Worm (Caenorhabditis elegans) whole organism, early embryonic: ENCODE data around the gene Y69E1A.3.
"Not testable (repeated sequence)": the region's sequence is repeated elsewhere in the genome, so short reads cannot be mapped to it uniquely, and the experiment has no call there.

Experiments used
- B0310.2 ChIP-seq: sonication (generic microtip); optimal IDR thresholded peaks from 2 replicates; lab custom pipeline; 2016; ENCODE audit warnings: mild to moderate bottlenecking, missing genetic modification characterization, missing compliant biosample characterization
- F13C5.2 ChIP-seq: sonication (generic microtip); optimal IDR thresholded peaks from 2 replicates; lab custom pipeline; 2017; ENCODE audit warnings: mild to moderate bottlenecking, missing genetic modification characterization, inconsistent platforms, missing compliant biosample characterization
- aly-1 ChIP-seq: sonication (generic microtip); optimal IDR thresholded peaks from 2 replicates; lab custom pipeline; 2016; ENCODE audit warnings: missing genetic modification characterization, missing compliant biosample characterization
- ama-1 ChIP-seq: fragments of 150-350 bp; optimal IDR thresholded peaks from 2 replicates; lab custom pipeline; 2014
- ceh-13 ChIP-seq: fragments of 200-800 bp; sonication (Bioruptor generic); optimal IDR thresholded peaks from 2 replicates; lab custom pipeline; 2018; ENCODE audit warnings: mild to moderate bottlenecking, missing genetic modification characterization, missing compliant biosample characterization
- ceh-36 ChIP-seq: sonication (generic microtip); optimal IDR thresholded peaks from 2 replicates; lab custom pipeline; 2016; ENCODE audit warnings: missing genetic modification characterization, inconsistent platforms, missing compliant biosample characterization
- ets-7 ChIP-seq: sonication (generic microtip); optimal IDR thresholded peaks from 2 replicates; lab custom pipeline; 2016; ENCODE audit warnings: missing genotype, missing genetic modification characterization, missing compliant biosample characterization
- flt-1 ChIP-seq: fragments of 200-800 bp; sonication (Bioruptor generic); IDR thresholded peaks from 2 replicates; pipeline ENCODE4 v1.3.6; 2022; ENCODE audit warnings: missing genetic modification characterization, missing compliant biosample characterization
- hmbx-1 ChIP-seq: sonication (generic microtip); optimal IDR thresholded peaks from 2 replicates; lab custom pipeline; 2016; ENCODE audit warnings: mild to moderate bottlenecking, missing genetic modification characterization, missing compliant biosample characterization
- hmg-4 ChIP-seq: fragments of 200-800 bp; sonication (Bioruptor generic); optimal IDR thresholded peaks from 2 replicates; lab custom pipeline; 2018; ENCODE audit warnings: mild to moderate bottlenecking, missing genetic modification characterization, missing compliant biosample characterization
- hnd-1 ChIP-seq: sonication (generic microtip); optimal IDR thresholded peaks from 2 replicates; lab custom pipeline; 2016; ENCODE audit warnings: missing genetic modification characterization, missing compliant biosample characterization
- pes-1 ChIP-seq: fragments of 200-800 bp; sonication (Bioruptor generic); IDR thresholded peaks from 2 replicates; pipeline ENCODE4 v1.3.6; 2022; ENCODE audit warnings: missing genetic modification reagents, missing genetic modification characterization, missing compliant biosample characterization
- scrt-1 ChIP-seq: fragments of 200-800 bp; sonication (Bioruptor generic); IDR thresholded peaks from 2 replicates; pipeline ENCODE4 v1.3.6; 2022; ENCODE audit warnings: missing genetic modification characterization, missing compliant biosample characterization
- sea-1 ChIP-seq: fragments of 200-800 bp; sonication (Bioruptor generic); conservative IDR thresholded peaks from 2 replicates; pipeline ENCODE4 v1.3.6; 2022; ENCODE audit warnings: missing genetic modification characterization, missing compliant biosample characterization
- tbx-11 ChIP-seq: fragments of 200-800 bp; sonication (Bioruptor generic); IDR thresholded peaks from 2 replicates; pipeline ENCODE4 v1.3.6; 2022; ENCODE audit warnings: missing genetic modification characterization, missing compliant biosample characterization
- tbx-37 ChIP-seq: fragments of 200-800 bp; sonication (Bioruptor generic); conservative IDR thresholded peaks from 2 replicates; pipeline ENCODE4 v1.3.6; 2022; ENCODE audit warnings: missing genetic modification reagents, missing genetic modification characterization, missing compliant biosample characterization
- tra-4 ChIP-seq: sonication (generic microtip); optimal IDR thresholded peaks from 2 replicates; lab custom pipeline; 2017; ENCODE audit warnings: missing genetic modification characterization, missing compliant biosample characterization

The Y69E1A.3 gene

ce11 chrIV:10980628-10981027 is 28.5 kb downstream of the Y69E1A.3 start:
- TF ChIP-seq sea-1 (GFP tag; lab: Robert Waterston, UW): no peak

- TF ChIP-seq hnd-1 (tag; lab: Kevin White, UChicago): no peak
- no peak for TF ChIP-seq F13C5.2 (tag; lab: Kevin White, UChicago)
- no peak for TF ChIP-seq pes-1 (GFP tag; lab: Robert Waterston, UW)
- TF ChIP-seq ceh-13 (GFP tag; lab: Kevin White, UChicago): no peak
- no peak for TF ChIP-seq B0310.2 (tag; lab: Kevin White, UChicago)
- no peak for TF ChIP-seq aly-1 (tag; lab: Kevin White, UChicago)
- no peak for TF ChIP-seq tbx-37 (GFP tag; lab: Robert Waterston, UW)
- TF ChIP-seq sea-1 (GFP tag; lab: Robert Waterston, UW): no peak
- no peak for TF ChIP-seq scrt-1 (GFP tag; lab: Robert Waterston, UW)
- TF ChIP-seq ets-7 (tag; lab: Kevin White, UChicago): no peak
- no peak for TF ChIP-seq flt-1
Observed at ce11 chrIV:10981761-10982160, 29.7 kb downstream of the Y69E1A.3 start, which contains the start of gene Y43E12A.2. Gene Y43E12A.2 (plus strand): TSS chrIV:10982061.

ce11 chrIV:10985568-10986035 is 33.5 kb downstream of the Y69E1A.3 start, which contains the start of gene cyb-2.1:
Gene cyb-2.1 (plus strand): TSS chrIV:10985985.
- TF ChIP-seq ceh-36 (no peak), ets-7 (tag; lab: Kevin White, UChicago) (no peak), tbx-37 (GFP tag; lab: Robert Waterston, UW) (no peak), scrt-1 (GFP tag; lab: Robert Waterston, UW) (no peak), B0310.2 (tag; lab: Kevin White, UChicago) (no peak), tra-4 (tag; lab: Kevin White, UChicago) (no peak), aly-1 (tag; lab: Kevin White, UChicago) (no peak), sea-1 (GFP tag; lab: Robert Waterston, UW) (no peak), F13C5.2 (tag; lab: Kevin White, UChicago) (no peak), flt-1 (no peak), hmbx-1 (tag; lab: Kevin White, UChicago) (no peak), ama-1 (no peak), ceh-13 (GFP tag; lab: Kevin White, UChicago) (no peak), hnd-1 (tag; lab: Kevin White, UChicago) (no peak), pes-1 (GFP tag; lab: Robert Waterston, UW) (no peak), tbx-11 (no peak), hmg-4 (GFP tag; lab: Kevin White, UChicago) (no peak)

- TF ChIP-seq hmbx-1 (tag; lab: Kevin White, UChicago); B0310.2 (tag; lab: Kevin White, UChicago); scrt-1 (GFP tag; lab: Robert Waterston, UW): not testable (repeated sequence)
Observed at ce11 chrIV:10987342-10987945, 35.3 kb downstream of the Y69E1A.3 start, which contains the start of gene Y43E12A.3. Gene Y43E12A.3 (plus strand): TSS chrIV:10987895.

ce11 chrIV:10990699-10991098 is 38.6 kb downstream of the Y69E1A.3 start, which contains the start of gene F13H10.5:
Gene F13H10.5 (plus strand): TSS chrIV:10990999.
- no peak for TF ChIP-seq tbx-37 (GFP tag; lab: Robert Waterston, UW)
- TF ChIP-seq pes-1 (GFP tag; lab: Robert Waterston, UW): no peak
- TF ChIP-seq scrt-1 (GFP tag; lab: Robert Waterston, UW): no peak
- no peak for TF ChIP-seq F13C5.2 (tag; lab: Kevin White, UChicago)
- TF ChIP-seq hmg-4 (GFP tag; lab: Kevin White, UChicago): no peak

ce11 chrIV:11001614-11002013 is 49.5 kb downstream of the Y69E1A.3 start, which contains the start of gene F13H10.9:
Gene F13H10.9 (plus strand): TSS chrIV:11001914.
- TF ChIP-seq sea-1 (GFP tag; lab: Robert Waterston, UW) (no peak), ets-7 (tag; lab: Kevin White, UChicago) (no peak), ceh-13 (GFP tag; lab: Kevin White, UChicago) (no peak), flt-1 (no peak), aly-1 (tag; lab: Kevin White, UChicago) (no peak), ceh-36 (no peak), scrt-1 (GFP tag; lab: Robert Waterston, UW) (no peak), B0310.2 (tag; lab: Kevin White, UChicago) (no peak), tbx-11 (no peak), hmg-4 (GFP tag; lab: Kevin White, UChicago) (no peak), ama-1 (no peak), pes-1 (GFP tag; lab: Robert Waterston, UW) (no peak), F13C5.2 (tag; lab: Kevin White, UChicago) (no peak), hmbx-1 (tag; lab: Kevin White, UChicago) (no peak), tbx-37 (GFP tag; lab: Robert Waterston, UW) (no peak)

- no peak for TF ChIP-seq B0310.2 (tag; lab: Kevin White, UChicago)
- no peak for TF ChIP-seq tbx-11
- TF ChIP-seq scrt-1 (GFP tag; lab: Robert Waterston, UW): no peak
- no peak for TF ChIP-seq sea-1 (GFP tag; lab: Robert Waterston, UW)
- TF ChIP-seq tra-4 (tag; lab: Kevin White, UChicago): no peak
- TF ChIP-seq tbx-37 (GFP tag; lab: Robert Waterston, UW): no peak
- TF ChIP-seq ceh-13 (GFP tag; lab: Kevin White, UChicago): no peak
- TF ChIP-seq hmg-4 (GFP tag; lab: Kevin White, UChicago): no peak
- TF ChIP-seq ama-1: no peak
- TF ChIP-seq aly-1 (tag; lab: Kevin White, UChicago): no peak
- TF ChIP-seq ets-7 (tag; lab: Kevin White, UChicago): no peak
- no peak for TF ChIP-seq flt-1
- TF ChIP-seq pes-1 (GFP tag; lab: Robert Waterston, UW): no peak
- no peak for TF ChIP-seq ceh-36
- no peak for TF ChIP-seq hnd-1 (tag; lab: Kevin White, UChicago)
- TF ChIP-seq hmbx-1 (tag; lab: Kevin White, UChicago): no peak
Observed at ce11 chrIV:11004273-11004672, 52.2 kb downstream of the Y69E1A.3 start, which contains the start of gene F13H10.1. Gene F13H10.1 (plus strand): TSS chrIV:11004573.
